Worm (Caenorhabditis elegans): ENCODE data around the gene pup-2.

DNA sequence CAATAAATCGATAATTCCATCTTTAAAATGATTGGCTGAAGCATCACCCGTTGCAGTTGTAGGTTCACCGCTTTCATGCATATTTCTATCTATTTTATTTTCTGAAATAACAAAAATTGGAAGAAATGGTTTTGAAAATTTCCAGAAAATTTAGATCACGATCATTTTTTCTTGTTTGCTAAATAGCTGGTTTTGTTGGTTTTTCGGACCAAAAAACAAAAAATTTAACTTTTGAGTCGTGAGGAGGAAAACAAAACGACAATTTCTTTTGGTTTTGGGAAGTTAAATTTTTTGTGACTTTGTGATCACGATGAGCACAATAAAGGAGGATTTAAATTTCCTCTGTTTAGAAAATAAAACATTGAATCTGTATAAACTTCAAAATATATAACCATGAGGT is 20.5 kb upstream of the pup-2 start, which contains the start of gene T10F2.2:
- TF ChIP-seq dao-5 (tag; optimal IDR thresholded peaks at IDR 0.05) (no peak), him-1 (tag; optimal IDR thresholded peaks at IDR 0.05) (no peak), W03F9.2 (tag; optimal IDR thresholded peaks at IDR 0.05) (no peak)
